Fruit fly (Drosophila melanogaster) whole organism, embryonic: ENCODE results near the gene CG5070.

Experiments used
- Bgb ChIP-seq: fragments of 200-800 bp; sonication (Bioruptor generic); IDR thresholded peaks from 2 replicates; pipeline ENCODE4 v1.3.6; 2022; ENCODE audit warnings: missing biosample characterization, missing genetic modification characterization; ENCODE audit not compliant: partially characterized antibody
- BtbVII ChIP-seq: fragments of 200-800 bp; sonication (Bioruptor generic); optimal IDR thresholded peaks from 3 replicates; lab custom pipeline; 2017; ENCODE audit warnings: missing biosample characterization, mild to moderate bottlenecking, missing genetic modification characterization
- CG12299 ChIP-seq: fragments of 200-800 bp; sonication (Bioruptor generic); optimal IDR thresholded peaks from 2 replicates; lab custom pipeline; 2018; ENCODE audit warnings: missing biosample characterization, mild to moderate bottlenecking, missing genetic modification characterization
- CG14014 ChIP-seq: fragments of 200-800 bp; sonication (Bioruptor generic); IDR thresholded peaks from 2 replicates; pipeline ENCODE4 v1.3.6; 2022; ENCODE audit warnings: missing biosample characterization, missing genetic modification characterization
- CG16815 ChIP-seq: fragments of 200-800 bp; sonication (Bioruptor generic); optimal IDR thresholded peaks from 3 replicates; lab custom pipeline; 2017; ENCODE audit warnings: missing biosample characterization, mild to moderate bottlenecking, missing genetic modification characterization
- CG17328 ChIP-seq: fragments of 200-800 bp; sonication (Bioruptor generic); IDR thresholded peaks from 2 replicates; pipeline ENCODE4 v1.3.6; 2022; ENCODE audit warnings: missing biosample characterization, missing genetic modification characterization
- CG17385 ChIP-seq: fragments of 200-800 bp; sonication (Bioruptor generic); optimal IDR thresholded peaks from 3 replicates; lab custom pipeline; 2018; ENCODE audit warnings: missing biosample characterization, mild to moderate bottlenecking, missing genetic modification characterization
- CG2116 ChIP-seq: fragments of 200-800 bp; sonication (Bioruptor generic); optimal IDR thresholded peaks from 3 replicates; lab custom pipeline; 2018; ENCODE audit warnings: missing biosample characterization, mild to moderate bottlenecking, missing genetic modification characterization
- CG2120 ChIP-seq: fragments of 200-800 bp; sonication (Bioruptor generic); optimal IDR thresholded peaks from 3 replicates; lab custom pipeline; 2016; ENCODE audit warnings: missing biosample characterization, missing genetic modification characterization
- CG2129 ChIP-seq: fragments of 200-800 bp; sonication (Bioruptor generic); IDR thresholded peaks from 2 replicates; pipeline ENCODE4 v1.3.6; 2022; ENCODE audit warnings: missing biosample characterization, missing genetic modification characterization; ENCODE audit not compliant: partially characterized antibody
- CG2889 ChIP-seq: fragments of 200-800 bp; sonication (Bioruptor generic); IDR thresholded peaks from 3 replicates; pipeline ENCODE4 v1.3.6; 2022; ENCODE audit warnings: missing biosample characterization, missing genetic modification characterization
- CG3065 ChIP-seq: fragments of 200-800 bp; sonication (Bioruptor generic); optimal IDR thresholded peaks from 2 replicates; lab custom pipeline; 2016; ENCODE audit warnings: missing biosample characterization, missing genetic modification characterization
- CG31365 ChIP-seq: fragments of 200-800 bp; sonication (Bioruptor generic); optimal IDR thresholded peaks from 2 replicates; lab custom pipeline; 2018; ENCODE audit warnings: missing biosample characterization, mild to moderate bottlenecking, missing genetic modification characterization
- CG42726 ChIP-seq: fragments of 200-800 bp; sonication (Bioruptor generic); IDR thresholded peaks from 2 replicates; pipeline ENCODE4 v1.3.6; 2022; ENCODE audit warnings: missing biosample characterization, missing genetic modification characterization; ENCODE audit not compliant: partially characterized antibody
- CG43689 ChIP-seq: fragments of 200-800 bp; sonication (Bioruptor generic); IDR thresholded peaks from 2 replicates; pipeline ENCODE4 v1.3.6; 2022; ENCODE audit warnings: missing biosample characterization, missing genetic modification characterization
- CG6765 ChIP-seq: fragments of 200-800 bp; sonication (Bioruptor generic); optimal IDR thresholded peaks from 3 replicates; lab custom pipeline; 2017; ENCODE audit warnings: missing biosample characterization, mild to moderate bottlenecking, missing genetic modification characterization
- CG7271 ChIP-seq: fragments of 200-800 bp; sonication (Bioruptor generic); optimal IDR thresholded peaks from 2 replicates; lab custom pipeline; 2018; ENCODE audit warnings: missing biosample characterization, mild to moderate bottlenecking, missing genetic modification characterization, moderate library complexity
- CG7372 ChIP-seq: fragments of 200-800 bp; sonication (Bioruptor generic); IDR thresholded peaks from 2 replicates; pipeline ENCODE4 v1.3.6; 2022; ENCODE audit warnings: missing biosample characterization, missing genetic modification characterization
- CG7786 ChIP-seq: fragments of 200-800 bp; sonication (Bioruptor generic); optimal IDR thresholded peaks from 2 replicates; lab custom pipeline; 2016; ENCODE audit warnings: missing biosample characterization, missing genetic modification characterization
- CG9797 ChIP-seq: fragments of 200-800 bp; sonication (Bioruptor generic); optimal IDR thresholded peaks from 3 replicates; lab custom pipeline; 2018; ENCODE audit warnings: missing biosample characterization, mild to moderate bottlenecking, missing genetic modification characterization
- CHES-1-like ChIP-seq: fragments of 200-800 bp; sonication (Bioruptor generic); optimal IDR thresholded peaks from 2 replicates; lab custom pipeline; 2016; ENCODE audit warnings: missing biosample characterization, missing genetic modification characterization
- Dll ChIP-seq: fragments of 200-800 bp; sonication (Bioruptor generic); IDR thresholded peaks from 4 replicates; pipeline ENCODE4 v1.3.6; 2022; ENCODE audit warnings: missing biosample characterization, missing genetic modification characterization; ENCODE audit not compliant: partially characterized antibody
- Dref ChIP-seq: fragments of 200-800 bp; sonication (Bioruptor generic); IDR thresholded peaks from 2 replicates; pipeline ENCODE4 v1.3.6; 2022; ENCODE audit warnings: missing biosample characterization, missing genetic modification characterization
- Ets65A ChIP-seq: fragments of 200-800 bp; sonication (Bioruptor generic); peaks from one replicate; lab custom pipeline; 2016; ENCODE audit warnings: missing biosample characterization, missing genetic modification characterization
- HLH4C ChIP-seq: fragments of 200-800 bp; sonication (Bioruptor generic); IDR thresholded peaks from 3 replicates; pipeline ENCODE4 v1.3.6; 2022; ENCODE audit warnings: missing biosample characterization, missing genetic modification characterization; ENCODE audit not compliant: partially characterized antibody
- HLH54F ChIP-seq: fragments of 200-800 bp; sonication (Bioruptor generic); optimal IDR thresholded peaks from 3 replicates; lab custom pipeline; 2016; ENCODE audit warnings: missing biosample characterization, missing genetic modification characterization
- HmgD ChIP-seq: fragments of 200-800 bp; sonication (Bioruptor generic); optimal IDR thresholded peaks from 3 replicates; lab custom pipeline; 2016; ENCODE audit warnings: missing biosample characterization, missing genetic modification characterization
- Mes4 ChIP-seq: fragments of 200-800 bp; sonication (Bioruptor generic); optimal IDR thresholded peaks from 2 replicates; lab custom pipeline; 2016; ENCODE audit warnings: missing biosample characterization, missing genetic modification characterization
- NC2β ChIP-seq: fragments of 200-800 bp; sonication (Bioruptor generic); optimal IDR thresholded peaks from 2 replicates; lab custom pipeline; 2016; ENCODE audit warnings: missing biosample characterization, missing genetic modification characterization
- amos ChIP-seq: fragments of 200-800 bp; sonication (Bioruptor generic); IDR thresholded peaks from 2 replicates; pipeline ENCODE4 v1.3.6; 2022; ENCODE audit warnings: missing biosample characterization, missing genetic modification characterization; ENCODE audit not compliant: partially characterized antibody
- aop ChIP-seq: fragments of 200-800 bp; sonication (Bioruptor generic); IDR thresholded peaks from 2 replicates; pipeline ENCODE4 v1.3.6; 2022; ENCODE audit warnings: missing biosample characterization, missing genetic modification characterization
- chif ChIP-seq, 2 experiments: fragments of 200-800 bp; sonication (Bioruptor generic); optimal IDR thresholded peaks; 3 replicates each; lab custom pipeline; 2016; ENCODE audit warnings: missing biosample characterization in 2 of 2, missing genetic modification characterization in 2 of 2
- cwo ChIP-seq: fragments of 200-800 bp; sonication (Bioruptor generic); optimal IDR thresholded peaks from 3 replicates; lab custom pipeline; 2017; ENCODE audit warnings: missing biosample characterization, missing genetic modification characterization, mild to moderate bottlenecking, moderate library complexity, missing genetic modification reagents
- danr ChIP-seq: fragments of 200-800 bp; sonication (Bioruptor generic); IDR thresholded peaks from 2 replicates; pipeline ENCODE4 v1.3.6; 2022; ENCODE audit warnings: missing biosample characterization, missing genetic modification characterization
- dati ChIP-seq: fragments of 200-800 bp; sonication (Bioruptor generic); IDR thresholded peaks from 2 replicates; pipeline ENCODE4 v1.3.6; 2022; ENCODE audit warnings: missing biosample characterization, missing genetic modification characterization
- emc ChIP-seq: fragments of 200-800 bp; sonication (Bioruptor generic); optimal IDR thresholded peaks from 2 replicates; lab custom pipeline; 2016; ENCODE audit warnings: missing biosample characterization, missing genetic modification characterization
- ftz-f1 ChIP-seq: fragments of 200-800 bp; sonication (Bioruptor generic); optimal IDR thresholded peaks from 2 replicates; lab custom pipeline; 2016; ENCODE audit warnings: missing biosample characterization, missing genetic modification characterization
- gfzf ChIP-seq: fragments of 200-800 bp; sonication (Bioruptor generic); optimal IDR thresholded peaks from 2 replicates; lab custom pipeline; 2016; ENCODE audit warnings: missing biosample characterization, mild to moderate bottlenecking, missing genetic modification characterization, moderate library complexity
- nom ChIP-seq: fragments of 200-800 bp; sonication (Bioruptor generic); optimal IDR thresholded peaks from 2 replicates; lab custom pipeline; 2017; ENCODE audit warnings: missing biosample characterization, missing genetic modification characterization, mild to moderate bottlenecking, moderate library complexity, missing genetic modification reagents
- pho ChIP-seq: fragments of 200-800 bp; sonication (Bioruptor generic); optimal IDR thresholded peaks from 2 replicates; lab custom pipeline; 2016; ENCODE audit warnings: missing biosample characterization, missing genetic modification characterization
- pnt ChIP-seq: fragments of 200-800 bp; sonication (Bioruptor generic); optimal IDR thresholded peaks from 3 replicates; lab custom pipeline; 2016; ENCODE audit warnings: missing biosample characterization, missing genetic modification characterization
- ro ChIP-seq: fragments of 200-800 bp; sonication (Bioruptor generic); IDR thresholded peaks from 2 replicates; pipeline ENCODE4 v1.3.6; 2022; ENCODE audit warnings: missing biosample characterization, missing genetic modification characterization
- sens-2 ChIP-seq: fragments of 200-800 bp; sonication (Bioruptor generic); IDR thresholded peaks from 2 replicates; pipeline ENCODE4 v1.3.6; 2022; ENCODE audit warnings: missing biosample characterization, missing genetic modification characterization
- sima ChIP-seq: fragments of 200-800 bp; sonication (Bioruptor generic); optimal IDR thresholded peaks from 2 replicates; lab custom pipeline; 2016; ENCODE audit warnings: missing biosample characterization, missing genetic modification characterization
- ssp ChIP-seq: fragments of 200-800 bp; sonication (Bioruptor generic); IDR thresholded peaks from 2 replicates; pipeline ENCODE4 v1.3.6; 2022; ENCODE audit warnings: missing biosample characterization, missing genetic modification characterization
- usp ChIP-seq: fragments of >200 bp; optimal IDR thresholded peaks from 2 replicates; lab custom pipeline; 2017; ENCODE audit warnings: missing biosample characterization, missing genetic modification characterization

The CG5070 gene

DNA sequence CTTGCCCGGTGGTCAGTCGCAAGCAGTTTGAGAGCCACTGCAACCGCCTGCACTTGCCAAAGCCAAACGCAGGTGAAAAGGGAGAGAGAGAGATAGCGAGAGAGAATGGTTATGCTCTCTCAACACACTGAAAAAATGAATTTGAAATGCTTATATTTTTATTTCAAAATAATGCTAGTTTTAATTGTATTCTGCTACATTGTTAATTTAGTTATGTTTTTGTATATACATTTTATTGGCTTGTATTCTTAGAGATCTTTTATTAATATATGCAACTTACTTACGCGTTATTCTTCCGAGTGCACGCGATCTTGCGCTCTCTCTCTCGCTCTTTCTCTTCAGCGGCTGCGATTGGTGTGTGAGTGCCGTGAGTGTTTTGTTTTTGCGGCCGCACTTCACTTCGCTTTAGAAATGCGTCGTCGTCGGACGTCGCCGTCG, 24.4 kb upstream of the CG5070 start (continued):
- TF ChIP-seq ssp (GFP tag; lab: Robert Waterston, UW) (peak; percentile 94), Dll (no peak), Bgb (GFP tag; lab: Robert Waterston, UW) (no peak), ro (GFP tag; lab: Robert Waterston, UW) (peak; percentile 98), HLH4C (GFP tag; lab: Robert Waterston, UW) (no peak), CG2129 (GFP tag; lab: Robert Waterston, UW) (no peak), CG31365 (tag; lab: Kevin White, UChicago) (peak; percentile 83), CG2889 (no peak), aop (GFP tag; lab: Robert Waterston, UW) (no peak), emc (GFP tag; lab: Kevin White, UChicago) (peak; percentile 81), CG7372 (GFP tag; lab: Robert Waterston, UW) (peak; percentile 98), sens-2 (GFP tag; lab: Robert Waterston, UW) (peak; percentile 94), CG42726 (GFP tag; lab: Robert Waterston, UW) (no peak), amos (GFP tag; lab: Robert Waterston, UW) (no peak), CG17328 (GFP tag; lab: Robert Waterston, UW) (no peak), NC2β (GFP tag; lab: Kevin White, UChicago) (no peak), Dref (GFP tag; lab: Robert Waterston, UW) (no peak), CG17385 (GFP tag; lab: Kevin White, UChicago) (no peak), CG7271 (tag; lab: Kevin White, UChicago) (peak; percentile 93), pho (no peak), dati (peak; percentile 96), ftz-f1 (peak; percentile 74), gfzf (GFP tag; lab: Kevin White, UChicago) (peak; percentile 2), pnt (peak; percentile 90), CG9797 (GFP tag; lab: Kevin White, UChicago) (peak; percentile 52), cwo (peak; percentile 93), usp (GFP tag; lab: Kevin White, UChicago) (no peak), CG14014 (GFP tag; lab: Robert Waterston, UW) (no peak), CG43689 (no peak), HLH54F (GFP tag; lab: Kevin White, UChicago) (peak; percentile 70), danr (GFP tag; lab: Robert Waterston, UW) (peak; percentile 98), CG2120 (GFP tag; lab: Kevin White, UChicago) (no peak), Ets65A (GFP tag; lab: Kevin White, UChicago) (peak; percentile 99), BtbVII (peak; percentile 95), CG3065 (GFP tag; lab: Kevin White, UChicago) (no peak), Mes4 (GFP tag; lab: Kevin White, UChicago) (no peak), HmgD (GFP tag; lab: Kevin White, UChicago) (no peak), CG12299 (tag; lab: Kevin White, UChicago) (no peak), sima (GFP tag; lab: Kevin White, UChicago) (peak; percentile 87), nom (peak; percentile 94), CHES-1-like (GFP tag; lab: Kevin White, UChicago) (no peak), chif (GFP tag; optimal IDR thresholded peaks at IDR 0.05; lab: Kevin White, UChicago) (peak in 1 of 2 experiments; percentile 86), CG6765 (peak; percentile 91), CG7786 (GFP tag; lab: Kevin White, UChicago) (peak; percentile 69), CG16815 (GFP tag; lab: Kevin White, UChicago) (no peak), CG2116 (GFP tag; lab: Kevin White, UChicago) (no peak)
